Fruit fly (Drosophila melanogaster) whole organism, prepupa: ENCODE measurements around the gene Mi-2.

Experiments used
- Blimp-1 ChIP-seq: fragments of 200-800 bp; sonication (Bioruptor generic); optimal IDR thresholded peaks from 3 replicates; lab custom pipeline; 2017; ENCODE audit warnings: missing biosample characterization, missing genetic modification characterization, mild to moderate bottlenecking, moderate library complexity, missing genetic modification reagents
- CG11294 ChIP-seq: fragments of 200-800 bp; sonication (Bioruptor generic); IDR thresholded peaks from 2 replicates; pipeline ENCODE4 v1.3.6; 2022; ENCODE audit warnings: missing biosample characterization, missing genetic modification characterization
- CG32006 ChIP-seq: fragments of 200-800 bp; sonication (Bioruptor generic); optimal IDR thresholded peaks from 3 replicates; lab custom pipeline; 2017; ENCODE audit warnings: missing biosample characterization, mild to moderate bottlenecking, missing genetic modification characterization
- CG3919 ChIP-seq: fragments of 200-800 bp; sonication (Bioruptor generic); optimal IDR thresholded peaks from 3 replicates; lab custom pipeline; 2016; ENCODE audit warnings: missing biosample characterization, missing genetic modification characterization
- CG6854 ChIP-seq: fragments of 200-800 bp; sonication (Bioruptor generic); optimal IDR thresholded peaks from 2 replicates; lab custom pipeline; 2017; ENCODE audit warnings: missing biosample characterization, mild to moderate bottlenecking, missing genetic modification characterization
- Hr39 ChIP-seq: fragments of 200-800 bp; sonication (Bioruptor generic); optimal IDR thresholded peaks from 2 replicates; lab custom pipeline; 2016; ENCODE audit warnings: missing biosample characterization, missing genetic modification characterization
- Sox102F ChIP-seq: fragments of 200-800 bp; sonication (Bioruptor generic); optimal IDR thresholded peaks from 2 replicates; lab custom pipeline; 2016; ENCODE audit warnings: missing biosample characterization, mild to moderate bottlenecking, missing genetic modification characterization
- Sox14 ChIP-seq: fragments of 200-800 bp; sonication (Bioruptor generic); optimal IDR thresholded peaks from 3 replicates; lab custom pipeline; 2016; ENCODE audit warnings: missing biosample characterization, missing genetic modification characterization
- Sox15 ChIP-seq: fragments of 200-800 bp; sonication (Bioruptor generic); optimal IDR thresholded peaks from 3 replicates; lab custom pipeline; 2016; ENCODE audit warnings: missing biosample characterization, missing genetic modification characterization
- dac ChIP-seq: fragments of 200-800 bp; sonication (Bioruptor generic); optimal IDR thresholded peaks from 2 replicates; lab custom pipeline; 2017; ENCODE audit warnings: missing biosample characterization, mild to moderate bottlenecking, missing genetic modification characterization
- esn ChIP-seq: fragments of 200-800 bp; sonication (Bioruptor generic); optimal IDR thresholded peaks from 2 replicates; lab custom pipeline; 2016; ENCODE audit warnings: missing biosample characterization, mild to moderate bottlenecking, missing genetic modification characterization, moderate library complexity

DNA sequence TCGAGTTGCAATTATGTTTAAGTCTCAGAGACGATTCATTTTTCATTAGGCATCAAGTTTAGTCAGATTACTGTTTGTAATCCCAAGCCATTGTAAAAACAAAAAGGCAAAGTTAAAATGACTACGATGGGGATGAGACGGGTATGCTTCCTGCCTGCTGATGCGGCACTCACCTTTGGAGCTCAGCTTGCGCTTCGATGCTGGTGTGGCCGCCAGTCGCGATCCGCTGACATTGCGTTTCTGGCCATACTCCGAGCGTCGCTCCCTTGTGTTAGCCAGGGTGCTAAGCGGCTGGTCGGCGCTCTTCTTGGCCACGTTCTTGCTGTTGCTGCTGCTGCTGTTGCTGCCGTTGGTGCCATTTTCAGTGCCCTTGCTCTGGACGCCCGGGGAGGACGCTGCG lies 10.0 kb upstream of the Mi-2 start:
- TF ChIP-seq Blimp-1 (GFP tag; lab: Kevin White, UChicago) (no peak), Sox102F (GFP tag; lab: Kevin White, UChicago) (no peak), CG6854 (GFP tag; lab: Kevin White, UChicago) (no peak), Sox14 (GFP tag; lab: Kevin White, UChicago) (no peak), CG32006 (no peak), esn (GFP tag; lab: Kevin White, UChicago) (no peak), Hr39 (GFP tag; lab: Kevin White, UChicago) (no peak), Sox15 (GFP tag; lab: Kevin White, UChicago) (no peak), CG11294 (GFP tag; lab: Robert Waterston, UW) (no peak), dac (GFP tag; lab: Kevin White, UChicago) (no peak), CG3919 (GFP tag; lab: Kevin White, UChicago) (no peak)
